Fruit fly (Drosophila melanogaster): ENCODE measurements around the gene TTLL1B.

Gene TTLL1B

DNA sequence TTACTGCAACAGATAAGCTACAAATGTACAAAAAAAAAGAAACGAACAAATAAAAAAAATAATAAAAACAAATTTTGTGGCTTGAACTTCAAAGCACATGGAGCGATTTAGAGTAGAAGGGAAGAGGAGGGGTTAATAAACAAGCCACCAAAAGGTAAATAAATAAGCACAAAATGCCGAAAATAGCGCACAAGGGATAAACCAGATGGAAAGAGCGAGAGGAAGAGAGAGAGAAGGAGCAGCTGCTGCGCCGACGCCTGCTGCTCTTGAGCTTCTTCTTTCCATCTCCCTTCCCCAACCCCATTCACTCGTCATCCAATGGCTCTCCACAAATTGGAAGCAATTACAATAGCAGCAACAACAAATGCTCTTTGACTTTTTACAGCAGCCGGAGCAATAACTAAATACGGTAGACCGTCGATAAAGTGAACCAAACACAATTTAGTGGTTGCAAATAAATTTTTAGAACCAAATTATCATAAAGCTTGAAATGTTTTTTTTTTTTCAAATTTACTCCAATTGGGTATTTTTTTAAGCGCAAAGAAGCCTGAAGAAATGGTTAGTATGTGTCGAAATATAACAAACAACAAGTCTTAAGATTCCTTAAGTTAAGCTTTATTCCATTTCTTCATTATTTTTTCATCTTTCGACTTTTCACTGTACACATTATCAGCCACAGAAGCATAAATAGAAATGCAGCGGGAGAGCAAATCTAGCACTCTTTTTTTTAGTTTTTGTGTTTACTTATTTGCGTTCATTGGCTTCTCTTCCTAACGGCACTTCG is 23.5 kb upstream of the TTLL1B start (continued):
- no peak for TF ChIP-seq Scr (GFP tag; IDR thresholded peaks at IDR 0.05; ENCODE audit: partially characterized antibody)
- no peak for TF ChIP-seq Kr (GFP tag; optimal IDR thresholded peaks at IDR 0.05)
- peak; percentile 68 for TF ChIP-seq CG9876 (GFP tag; optimal IDR thresholded peaks at IDR 0.05)
- TF ChIP-seq sr (GFP tag; IDR thresholded peaks at IDR 0.05), result peak; percentile 6; the same call in 1 of the 3 replicates
- TF ChIP-seq chif (GFP tag; optimal IDR thresholded peaks at IDR 0.05), result peak; percentile 87 to 91
- peak; percentile 87 for TF ChIP-seq Six4 (GFP tag; optimal IDR thresholded peaks at IDR 0.05)
- peak; percentile 88 for TF ChIP-seq CG14014 (GFP tag; IDR thresholded peaks at IDR 0.05)
- TF ChIP-seq exex (tag; optimal IDR thresholded peaks at IDR 0.05), result peak; percentile 43
- TF ChIP-seq Ets65A (GFP tag), result peak; percentile 99
- TF ChIP-seq CG17829 (tag; optimal IDR thresholded peaks at IDR 0.05), result peak; percentile 75
- TF ChIP-seq CG17385 (GFP tag; optimal IDR thresholded peaks at IDR 0.05), result peak; percentile 82
- TF ChIP-seq jigr1 (GFP tag; IDR thresholded peaks at IDR 0.05), result peak; percentile 73; the same call in 1 of the 3 replicates
- TF ChIP-seq Rx (GFP tag; IDR thresholded peaks at IDR 0.05), result peak; percentile 80
- peak; percentile 65 for TF ChIP-seq Taf1 (GFP tag; IDR thresholded peaks at IDR 0.05)
- peak; percentile 74; the same call in 1 of the 2 replicates for TF ChIP-seq ranshi (GFP tag; IDR thresholded peaks at IDR 0.05)
- TF ChIP-seq CG1529 (GFP tag; optimal IDR thresholded peaks at IDR 0.05), result peak; percentile 77
- peak; percentile 65 for TF ChIP-seq CG8359 (GFP tag; optimal IDR thresholded peaks at IDR 0.05; ENCODE audit: borderline replicate concordance)
- peak; percentile 83 for TF ChIP-seq CG7357 (GFP tag; IDR thresholded peaks at IDR 0.05)
- peak; percentile 82 for TF ChIP-seq CG33557 (GFP tag; optimal IDR thresholded peaks at IDR 0.05)
- TF ChIP-seq CG8924 (tag; optimal IDR thresholded peaks at IDR 0.05), result peak; percentile 72
- TF ChIP-seq lab (GFP tag; optimal IDR thresholded peaks at IDR 0.05), result peak; percentile 91
- no peak for TF ChIP-seq Awh (GFP tag; IDR thresholded peaks at IDR 0.05)
- peak; percentile 80 for TF ChIP-seq CG10543 (GFP tag; optimal IDR thresholded peaks at IDR 0.05)
- no peak for TF ChIP-seq Lpt (GFP tag; optimal IDR thresholded peaks at IDR 0.05)
- TF ChIP-seq H15 (GFP tag; IDR thresholded peaks at IDR 0.05), result peak; percentile 65
- peak; percentile 45 for TF ChIP-seq CG7987 (GFP tag; optimal IDR thresholded peaks at IDR 0.05)
- no peak for TF ChIP-seq cad (GFP tag; optimal IDR thresholded peaks at IDR 0.05)
- peak; percentile 74 for TF ChIP-seq CG6272 (GFP tag; IDR thresholded peaks at IDR 0.05)
- TF ChIP-seq ATbp (GFP tag; optimal IDR thresholded peaks at IDR 0.05), result peak; percentile 76
- no peak for TF ChIP-seq Bgb (GFP tag; IDR thresholded peaks at IDR 0.05; ENCODE audit: partially characterized antibody)
- TF ChIP-seq vvl (GFP tag; IDR thresholded peaks at IDR 0.05), result peak; percentile 92
- TF ChIP-seq stc (GFP tag; IDR thresholded peaks at IDR 0.05), result peak; percentile 83
- TF ChIP-seq CG6175 (GFP tag; IDR thresholded peaks at IDR 0.05), result 0 out of 3 replicates have a peak, but pooled peaks have one; percentile 16
- TF ChIP-seq Hr51 (GFP tag; optimal IDR thresholded peaks at IDR 0.05), result peak; percentile 75 to 95
- peak; percentile 81; the same call in 2 of the 3 replicates for TF ChIP-seq ken (GFP tag; IDR thresholded peaks at IDR 0.05)
- TF ChIP-seq D19B (GFP tag; optimal IDR thresholded peaks at IDR 0.05), result peak; percentile 71
- TF ChIP-seq CG7372 (GFP tag; IDR thresholded peaks at IDR 0.05), result peak; percentile 87
- TF ChIP-seq fd102C (GFP tag; optimal IDR thresholded peaks at IDR 0.05), result no peak
- peak; percentile 98 for TF ChIP-seq sens (GFP tag)
- peak; percentile 92 for TF ChIP-seq fd96Cb (tag; optimal IDR thresholded peaks at IDR 0.05)
- TF ChIP-seq CG1602 (GFP tag; optimal IDR thresholded peaks at IDR 0.05), result peak; percentile 87
- peak; percentile 83 for TF ChIP-seq CG14050 (GFP tag; IDR thresholded peaks at IDR 0.05)
- TF ChIP-seq CG17802 (tag; optimal IDR thresholded peaks at IDR 0.05), result peak; percentile 50
- peak; percentile 77; the same call in 2 of the 3 replicates for TF ChIP-seq ase (GFP tag; IDR thresholded peaks at IDR 0.05)
- TF ChIP-seq toy (GFP tag; IDR thresholded peaks at IDR 0.05), result no peak
- peak; percentile 66 for TF ChIP-seq CG1024 (GFP tag; IDR thresholded peaks at IDR 0.05)
- TF ChIP-seq CG14441 (GFP tag; IDR thresholded peaks at IDR 0.05), result peak; percentile 89
- peak; percentile 91 for TF ChIP-seq sisA (GFP tag; IDR thresholded peaks at IDR 0.05)
- TF ChIP-seq CG12744 (GFP tag; optimal IDR thresholded peaks at IDR 0.05), result peak; percentile 69
- TF ChIP-seq CG7271 (tag; optimal IDR thresholded peaks at IDR 0.05), result no peak

Measured in whole organism, embryonic.